Worm (Caenorhabditis elegans) whole organism, early embryonic: Measurements from ENCODE around the gene C39E9.8.
A peak's percentile ranks its signal among the peaks of the same experiment; 100 is the strongest.

Experiments used
- B0310.2 ChIP-seq: sonication (generic microtip); optimal IDR thresholded peaks from 2 replicates; lab custom pipeline; 2016; ENCODE audit warnings: mild to moderate bottlenecking, missing genetic modification characterization, missing compliant biosample characterization
- F13C5.2 ChIP-seq: sonication (generic microtip); optimal IDR thresholded peaks from 2 replicates; lab custom pipeline; 2017; ENCODE audit warnings: mild to moderate bottlenecking, missing genetic modification characterization, inconsistent platforms, missing compliant biosample characterization
- aly-1 ChIP-seq: sonication (generic microtip); optimal IDR thresholded peaks from 2 replicates; lab custom pipeline; 2016; ENCODE audit warnings: missing genetic modification characterization, missing compliant biosample characterization
- ama-1 ChIP-seq: fragments of 150-350 bp; optimal IDR thresholded peaks from 2 replicates; lab custom pipeline; 2014
- ceh-13 ChIP-seq: fragments of 200-800 bp; sonication (Bioruptor generic); optimal IDR thresholded peaks from 2 replicates; lab custom pipeline; 2018; ENCODE audit warnings: mild to moderate bottlenecking, missing genetic modification characterization, missing compliant biosample characterization
- ceh-36 ChIP-seq: sonication (generic microtip); optimal IDR thresholded peaks from 2 replicates; lab custom pipeline; 2016; ENCODE audit warnings: missing genetic modification characterization, inconsistent platforms, missing compliant biosample characterization
- ets-7 ChIP-seq: sonication (generic microtip); optimal IDR thresholded peaks from 2 replicates; lab custom pipeline; 2016; ENCODE audit warnings: missing genotype, missing genetic modification characterization, missing compliant biosample characterization
- flt-1 ChIP-seq: fragments of 200-800 bp; sonication (Bioruptor generic); IDR thresholded peaks from 2 replicates; pipeline ENCODE4 v1.3.6; 2022; ENCODE audit warnings: missing genetic modification characterization, missing compliant biosample characterization
- hmbx-1 ChIP-seq: sonication (generic microtip); optimal IDR thresholded peaks from 2 replicates; lab custom pipeline; 2016; ENCODE audit warnings: mild to moderate bottlenecking, missing genetic modification characterization, missing compliant biosample characterization
- hmg-4 ChIP-seq: fragments of 200-800 bp; sonication (Bioruptor generic); optimal IDR thresholded peaks from 2 replicates; lab custom pipeline; 2018; ENCODE audit warnings: mild to moderate bottlenecking, missing genetic modification characterization, missing compliant biosample characterization
- hnd-1 ChIP-seq: sonication (generic microtip); optimal IDR thresholded peaks from 2 replicates; lab custom pipeline; 2016; ENCODE audit warnings: missing genetic modification characterization, missing compliant biosample characterization
- pes-1 ChIP-seq: fragments of 200-800 bp; sonication (Bioruptor generic); IDR thresholded peaks from 2 replicates; pipeline ENCODE4 v1.3.6; 2022; ENCODE audit warnings: missing genetic modification reagents, missing genetic modification characterization, missing compliant biosample characterization
- scrt-1 ChIP-seq: fragments of 200-800 bp; sonication (Bioruptor generic); IDR thresholded peaks from 2 replicates; pipeline ENCODE4 v1.3.6; 2022; ENCODE audit warnings: missing genetic modification characterization, missing compliant biosample characterization
- sea-1 ChIP-seq: fragments of 200-800 bp; sonication (Bioruptor generic); conservative IDR thresholded peaks from 2 replicates; pipeline ENCODE4 v1.3.6; 2022; ENCODE audit warnings: missing genetic modification characterization, missing compliant biosample characterization
- tbx-11 ChIP-seq: fragments of 200-800 bp; sonication (Bioruptor generic); IDR thresholded peaks from 2 replicates; pipeline ENCODE4 v1.3.6; 2022; ENCODE audit warnings: missing genetic modification characterization, missing compliant biosample characterization
- tbx-37 ChIP-seq: fragments of 200-800 bp; sonication (Bioruptor generic); conservative IDR thresholded peaks from 2 replicates; pipeline ENCODE4 v1.3.6; 2022; ENCODE audit warnings: missing genetic modification reagents, missing genetic modification characterization, missing compliant biosample characterization
- tra-4 ChIP-seq: sonication (generic microtip); optimal IDR thresholded peaks from 2 replicates; lab custom pipeline; 2017; ENCODE audit warnings: missing genetic modification characterization, missing compliant biosample characterization

C39E9.8 gene

DNA sequence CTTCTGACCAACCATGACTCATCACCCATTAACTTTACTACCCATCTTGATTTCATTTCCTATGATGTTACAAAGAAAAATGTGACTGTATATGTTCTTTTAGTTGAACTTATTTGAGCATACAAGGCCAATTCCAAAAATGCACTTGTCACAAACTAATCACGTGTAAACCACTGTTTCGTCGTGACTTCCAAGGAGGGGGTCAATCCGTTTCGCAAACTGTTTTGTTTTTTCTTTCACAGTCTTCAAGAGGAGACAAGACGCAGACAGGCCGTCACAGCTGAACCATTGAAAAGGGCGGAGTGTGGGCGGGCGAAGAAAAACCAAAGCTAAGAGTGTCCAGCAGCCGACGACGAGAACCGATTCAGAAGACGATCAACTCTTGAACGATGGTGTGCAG lies at the start of gene C39E9.8:
Gene C39E9.8 (plus strand): TSS at position 328 of the 400 bp plus-strand sequence.
- TF ChIP-seq hnd-1 (tag; lab: Kevin White, UChicago), result no peak
- no peak for TF ChIP-seq tbx-37 (GFP tag; lab: Robert Waterston, UW)
- TF ChIP-seq hmbx-1, result no peak
- no peak for TF ChIP-seq aly-1 (tag; lab: Kevin White, UChicago)
- TF ChIP-seq sea-1 (GFP tag; lab: Robert Waterston, UW), result no peak
- no peak for TF ChIP-seq ama-1 (lab: Kevin White, UChicago)
- TF ChIP-seq pes-1 (GFP tag; lab: Robert Waterston, UW), result no peak
- no peak for TF ChIP-seq B0310.2 (tag; lab: Kevin White, UChicago)
- no peak for TF ChIP-seq flt-1 (GFP tag; lab: Robert Waterston, UW)
- no peak for TF ChIP-seq hmg-4 (GFP tag; lab: Kevin White, UChicago)

DNA sequence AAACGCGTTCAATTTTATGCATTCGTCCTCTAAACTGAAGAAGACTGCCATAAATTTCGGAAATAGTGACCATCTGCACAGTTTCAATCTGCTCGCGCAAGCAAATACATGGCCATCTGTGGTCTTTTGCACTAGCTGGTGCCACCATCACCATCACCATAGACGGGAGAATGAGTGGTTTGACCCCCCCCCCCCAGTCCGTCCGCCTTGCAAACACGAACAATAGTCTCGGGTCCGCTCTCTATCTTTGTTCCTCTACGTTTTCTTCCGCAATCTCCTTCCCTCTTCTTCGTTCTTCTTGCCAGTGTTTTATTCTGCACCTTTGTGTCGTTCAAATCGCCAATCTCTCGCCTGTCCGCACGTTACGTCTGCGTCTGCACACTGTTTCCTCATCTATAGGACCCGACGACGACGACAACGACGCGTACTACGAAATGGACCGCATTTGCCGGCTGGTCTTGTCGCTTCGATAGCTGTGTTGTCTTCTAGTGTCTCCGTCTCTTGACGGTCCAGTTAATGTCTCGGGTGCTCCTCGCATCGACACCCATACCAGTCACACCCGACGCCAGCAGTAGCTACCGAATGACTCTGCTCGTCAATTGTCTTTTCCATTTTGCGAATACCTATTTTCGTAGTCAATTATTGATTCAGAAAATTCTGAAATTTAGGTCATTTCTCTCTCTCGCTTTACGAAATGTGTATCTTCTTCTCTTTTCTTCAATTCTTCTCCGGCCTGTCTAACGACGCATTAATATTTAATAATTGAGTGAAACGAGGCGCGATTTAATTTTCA lies 49.4 kb upstream of the C39E9.8 start:
- no peak for TF ChIP-seq sea-1 (GFP tag; lab: Robert Waterston, UW)
- no peak for TF ChIP-seq scrt-1 (GFP tag; lab: Robert Waterston, UW)
- TF ChIP-seq tra-4 (tag; lab: Kevin White, UChicago), result no peak
- no peak for TF ChIP-seq hnd-1 (tag; lab: Kevin White, UChicago)
- TF ChIP-seq ets-7, result peak; percentile 46
- TF ChIP-seq tbx-11, result no peak
- no peak for TF ChIP-seq ceh-36 (tag; lab: Kevin White, UChicago)
- no peak for TF ChIP-seq tbx-37 (GFP tag; lab: Robert Waterston, UW)
- no peak for TF ChIP-seq ama-1 (lab: Kevin White, UChicago)
- TF ChIP-seq hmg-4 (GFP tag; lab: Kevin White, UChicago), result peak; percentile 91
- TF ChIP-seq flt-1 (GFP tag; lab: Robert Waterston, UW), result no peak
- TF ChIP-seq ceh-13 (GFP tag; lab: Kevin White, UChicago), result no peak
- 0 out of 2 replicates have a peak, but pooled peaks have one; percentile 19 for TF ChIP-seq pes-1 (GFP tag; lab: Robert Waterston, UW)
- no peak for TF ChIP-seq aly-1 (tag; lab: Kevin White, UChicago)
- no peak for TF ChIP-seq hmbx-1
- TF ChIP-seq F13C5.2, result peak; percentile 77
- TF ChIP-seq B0310.2 (tag; lab: Kevin White, UChicago), result no peak

DNA sequence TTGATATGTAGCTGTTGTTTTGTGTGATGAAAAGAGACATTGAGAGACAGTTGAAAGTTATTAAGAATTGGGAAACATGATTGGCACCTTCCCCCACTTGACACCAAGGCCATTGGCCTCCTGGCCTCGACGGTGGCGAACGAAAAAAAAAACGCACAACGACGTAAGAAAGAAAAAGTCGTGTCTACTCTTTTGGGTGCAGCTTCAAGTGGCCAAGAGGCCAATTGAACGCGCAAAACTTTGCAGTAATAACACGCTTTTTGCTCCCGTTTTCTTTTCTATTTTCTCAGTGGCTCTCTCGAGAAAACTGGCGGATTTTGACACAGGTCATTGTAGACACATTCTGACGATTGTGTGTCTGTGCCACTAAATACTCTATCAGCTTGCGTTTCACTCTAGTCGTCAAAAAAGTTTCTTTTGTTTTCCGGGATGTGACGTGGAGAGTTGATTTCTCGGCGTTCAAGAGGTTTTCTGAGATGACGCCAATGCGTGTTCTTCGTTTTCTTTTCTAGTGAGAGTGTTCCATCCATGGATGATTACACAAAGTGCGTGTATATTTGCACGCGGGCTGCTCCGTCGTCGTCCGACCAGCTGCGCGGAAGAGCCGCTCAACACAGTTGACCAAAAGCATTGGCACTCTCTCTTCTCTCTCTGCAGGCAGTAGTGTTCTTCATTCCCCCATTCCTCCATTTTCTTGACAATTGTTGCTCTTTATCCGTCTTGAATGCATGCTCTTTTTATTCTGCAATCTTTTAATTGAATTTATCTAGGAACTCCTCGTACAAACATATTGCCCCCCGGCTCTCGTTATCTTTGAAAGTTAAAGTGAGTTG lies 48.6 kb upstream of the C39E9.8 start:
- TF ChIP-seq ama-1 (lab: Kevin White, UChicago) (no peak), hmbx-1 (no peak), aly-1 (tag; lab: Kevin White, UChicago) (no peak), tbx-37 (GFP tag; lab: Robert Waterston, UW) (no peak), hnd-1 (tag; lab: Kevin White, UChicago) (no peak), ceh-13 (GFP tag; lab: Kevin White, UChicago) (no peak), sea-1 (GFP tag; lab: Robert Waterston, UW) (no peak; the same call in 1 of the 2 replicates), flt-1 (GFP tag; lab: Robert Waterston, UW) (no peak; the same call in 1 of the 2 replicates), ceh-36 (tag; lab: Kevin White, UChicago) (no peak), B0310.2 (tag; lab: Kevin White, UChicago) (no peak), scrt-1 (GFP tag; lab: Robert Waterston, UW) (no peak), ets-7 (no peak), tbx-11 (no peak), hmg-4 (GFP tag; lab: Kevin White, UChicago) (peak; percentile 43), F13C5.2 (peak; percentile 12), tra-4 (tag; lab: Kevin White, UChicago) (no peak), pes-1 (GFP tag; lab: Robert Waterston, UW) (no peak)

DNA sequence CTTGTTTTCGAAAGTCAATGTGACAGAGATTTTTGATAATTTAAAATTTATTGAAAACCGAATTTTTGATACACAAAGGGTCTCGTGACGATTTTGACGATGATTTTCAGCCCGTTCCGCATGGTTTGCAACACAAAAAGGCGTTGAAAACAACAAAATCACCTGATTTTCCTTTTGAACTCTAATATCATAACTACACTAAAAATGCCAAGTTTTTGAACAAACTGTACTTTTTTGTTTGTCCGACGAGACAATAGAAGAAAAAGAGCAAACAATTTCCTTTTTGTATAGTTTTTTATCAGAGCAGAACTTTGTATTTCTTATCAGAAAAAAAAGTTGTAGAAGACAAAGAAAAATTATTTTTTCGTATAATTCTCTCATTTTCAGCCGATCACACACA lies 47.1 kb upstream of the C39E9.8 start:
- TF ChIP-seq tra-4 (tag; lab: Kevin White, UChicago) (no peak), scrt-1 (GFP tag; lab: Robert Waterston, UW) (no peak), hnd-1 (tag; lab: Kevin White, UChicago) (no peak), pes-1 (GFP tag; lab: Robert Waterston, UW) (no peak), B0310.2 (tag; lab: Kevin White, UChicago) (no peak), sea-1 (GFP tag; lab: Robert Waterston, UW) (no peak), hmg-4 (GFP tag; lab: Kevin White, UChicago) (no peak), F13C5.2 (no peak), flt-1 (GFP tag; lab: Robert Waterston, UW) (no peak)

DNA sequence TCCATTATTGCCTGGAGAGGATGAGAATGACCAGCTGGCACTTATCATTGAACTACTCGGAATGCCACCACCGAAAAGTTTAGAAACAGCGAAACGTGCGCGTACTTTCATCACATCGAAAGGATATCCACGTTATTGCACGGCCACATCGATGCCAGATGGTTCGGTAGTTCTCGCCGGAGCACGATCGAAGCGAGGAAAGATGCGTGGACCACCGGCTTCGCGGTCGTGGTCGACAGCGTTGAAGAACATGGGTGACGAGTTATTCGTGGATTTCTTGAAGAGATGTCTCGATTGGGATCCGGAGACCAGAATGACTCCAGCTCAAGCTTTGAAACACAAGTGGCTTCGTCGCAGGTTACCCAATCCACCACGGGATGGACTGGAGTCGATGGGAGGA lies 45.7 kb upstream of the C39E9.8 start:
- TF ChIP-seq sea-1 (GFP tag; lab: Robert Waterston, UW), result no peak
- no peak for TF ChIP-seq tra-4 (tag; lab: Kevin White, UChicago)
- TF ChIP-seq ama-1 (lab: Kevin White, UChicago), result peak; percentile 9

DNA sequence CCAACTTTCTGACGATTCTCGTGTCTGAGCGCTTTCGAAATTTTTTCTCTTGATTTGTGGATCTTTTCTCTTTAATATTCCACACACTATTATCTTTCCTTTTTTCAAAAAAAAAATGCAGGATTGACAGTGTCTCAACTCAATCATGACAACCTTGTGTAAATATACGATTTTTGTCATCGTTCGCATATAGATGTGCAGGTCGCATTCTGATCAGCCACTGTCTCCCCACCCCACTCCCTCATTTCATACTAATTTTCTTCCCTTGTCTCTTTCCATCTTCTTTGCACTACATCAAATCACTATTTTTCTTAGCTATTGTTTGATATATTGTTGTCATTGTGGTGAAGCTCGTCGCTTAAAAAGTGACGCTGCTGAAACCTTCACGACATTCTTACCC lies 43.9 kb upstream of the C39E9.8 start:
- no peak for TF ChIP-seq ceh-36 (tag; lab: Kevin White, UChicago)
- TF ChIP-seq F13C5.2, result no peak

DNA sequence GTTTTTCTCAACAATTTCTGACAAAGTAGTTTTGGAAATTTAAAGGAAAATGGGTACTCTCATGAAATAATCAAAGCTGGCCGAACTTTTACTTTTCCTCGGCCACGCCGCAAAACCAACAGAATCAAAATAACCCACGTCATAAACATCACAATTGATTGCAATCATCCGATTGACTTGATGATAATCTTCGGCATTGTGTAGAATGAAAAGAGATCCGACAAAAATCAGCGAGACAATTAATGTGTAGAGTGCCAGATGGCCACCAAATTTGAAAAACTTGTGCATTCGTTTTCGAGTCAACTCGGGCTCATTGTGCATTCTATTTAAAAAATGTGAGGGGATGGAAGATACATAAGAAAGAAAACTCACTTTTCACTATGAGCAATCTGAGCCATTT lies 42.4 kb upstream of the C39E9.8 start:
- TF ChIP-seq aly-1 (tag; lab: Kevin White, UChicago) (no peak), ceh-13 (GFP tag; lab: Kevin White, UChicago) (no peak), hmg-4 (GFP tag; lab: Kevin White, UChicago) (no peak), flt-1 (GFP tag; lab: Robert Waterston, UW) (no peak), hmbx-1 (no peak), F13C5.2 (no peak), pes-1 (GFP tag; lab: Robert Waterston, UW) (no peak), scrt-1 (GFP tag; lab: Robert Waterston, UW) (no peak), hnd-1 (tag; lab: Kevin White, UChicago) (no peak), tra-4 (tag; lab: Kevin White, UChicago) (no peak), ceh-36 (tag; lab: Kevin White, UChicago) (no peak), ets-7 (no peak), tbx-11 (no peak), tbx-37 (GFP tag; lab: Robert Waterston, UW) (no peak), sea-1 (GFP tag; lab: Robert Waterston, UW) (no peak), B0310.2 (tag; lab: Kevin White, UChicago) (no peak), ama-1 (lab: Kevin White, UChicago) (no peak)
